Worm (Caenorhabditis elegans) whole organism, late embryonic: ENCODE data around the gene srx-63.

Source experiments
- C08G9.2 ChIP-seq: sonication (generic microtip); optimal IDR thresholded peaks from 2 replicates; lab custom pipeline; 2016; ENCODE audit warnings: mild to moderate bottlenecking, missing genetic modification characterization, moderate library complexity, missing compliant biosample characterization
- C38D4.7 ChIP-seq: fragments of 200-800 bp; sonication (Bioruptor generic); optimal IDR thresholded peaks from 2 replicates; lab custom pipeline; 2018; ENCODE audit warnings: mild to moderate bottlenecking, missing genetic modification characterization, moderate library complexity, missing compliant biosample characterization
- K09A11.1 ChIP-seq: sonication (generic microtip); optimal IDR thresholded peaks from 2 replicates; lab custom pipeline; 2017; ENCODE audit warnings: antibody characterized with exemption, mild to moderate bottlenecking, missing genetic modification characterization, missing compliant biosample characterization; ENCODE audit not compliant: insufficient read depth
- T23F11.4 ChIP-seq: fragments of 200-800 bp; sonication (Bioruptor generic); optimal IDR thresholded peaks from 2 replicates; lab custom pipeline; 2018; ENCODE audit warnings: mild to moderate bottlenecking, missing genetic modification characterization, missing compliant biosample characterization
- ahr-1 ChIP-seq: sonication (generic microtip); optimal IDR thresholded peaks from 2 replicates; lab custom pipeline; 2016; ENCODE audit warnings: missing genetic modification characterization, missing compliant biosample characterization
- ama-1 ChIP-seq: fragments of 150-350 bp; optimal IDR thresholded peaks from 2 replicates; lab custom pipeline; 2014
- ceh-14 ChIP-seq: sonication (generic microtip); optimal IDR thresholded peaks from 2 replicates; lab custom pipeline; 2016; ENCODE audit warnings: missing genotype, missing genetic modification characterization, missing compliant biosample characterization
- ceh-18 ChIP-seq: sonication (generic microtip); optimal IDR thresholded peaks from 2 replicates; lab custom pipeline; 2016; ENCODE audit warnings: missing genetic modification characterization, missing compliant biosample characterization
- ceh-19 ChIP-seq: fragments of 200-800 bp; sonication (Bioruptor generic); optimal IDR thresholded peaks from 2 replicates; lab custom pipeline; 2018; ENCODE audit warnings: mild to moderate bottlenecking, missing genetic modification characterization, missing compliant biosample characterization
- ceh-2 ChIP-seq: sonication (generic microtip); optimal IDR thresholded peaks from 2 replicates; lab custom pipeline; 2016; ENCODE audit warnings: missing genotype, missing genetic modification characterization, missing compliant biosample characterization
- ceh-48 ChIP-seq: sonication (generic microtip); optimal IDR thresholded peaks from 2 replicates; lab custom pipeline; 2016; ENCODE audit warnings: missing genetic modification characterization, inconsistent platforms, missing compliant biosample characterization
- ceh-9 ChIP-seq: sonication (generic microtip); optimal IDR thresholded peaks from 2 replicates; lab custom pipeline; 2016; ENCODE audit warnings: mild to moderate bottlenecking, missing genetic modification characterization, inconsistent platforms, missing compliant biosample characterization
- che-1 ChIP-seq: sonication (generic microtip); optimal IDR thresholded peaks from 2 replicates; lab custom pipeline; 2016; ENCODE audit warnings: mild to moderate bottlenecking, missing genetic modification characterization, missing compliant biosample characterization
- dve-1 ChIP-seq: sonication (generic microtip); optimal IDR thresholded peaks from 2 replicates; lab custom pipeline; 2017; ENCODE audit warnings: antibody characterized with exemption, mild to moderate bottlenecking, missing genetic modification characterization, missing compliant biosample characterization
- elt-2 ChIP-seq: sonication (generic microtip); optimal IDR thresholded peaks from 2 replicates; lab custom pipeline; 2016; ENCODE audit warnings: missing genetic modification reagents, missing genetic modification characterization, missing compliant biosample characterization
- elt-4 ChIP-seq: sonication (generic microtip); optimal IDR thresholded peaks from 2 replicates; lab custom pipeline; 2016; ENCODE audit warnings: missing genetic modification characterization, missing compliant biosample characterization
- ets-4 ChIP-seq: sonication (generic microtip); optimal IDR thresholded peaks from 2 replicates; lab custom pipeline; 2016; ENCODE audit warnings: missing genetic modification characterization, missing compliant biosample characterization
- fax-1 ChIP-seq: sonication (generic microtip); optimal IDR thresholded peaks from 2 replicates; lab custom pipeline; 2016; ENCODE audit warnings: missing genotype, missing genetic modification characterization, missing compliant biosample characterization
- fkh-10 ChIP-seq: fragments of 150-350 bp; optimal IDR thresholded peaks from 2 replicates; lab custom pipeline; 2014; ENCODE audit warnings: missing biosample characterization, missing genetic modification reagents, missing genetic modification characterization
- gmeb-2 ChIP-seq: sonication (generic microtip); optimal IDR thresholded peaks from 2 replicates; lab custom pipeline; 2016; ENCODE audit warnings: missing genetic modification characterization, inconsistent platforms, missing compliant biosample characterization
- hlh-13 ChIP-seq: fragments of 200-800 bp; sonication (Bioruptor generic); optimal IDR thresholded peaks from 2 replicates; lab custom pipeline; 2018; ENCODE audit warnings: mild to moderate bottlenecking, missing genetic modification characterization, missing compliant biosample characterization
- hlh-30 ChIP-seq: sonication (generic microtip); optimal IDR thresholded peaks from 2 replicates; lab custom pipeline; 2017; ENCODE audit warnings: antibody characterized with exemption, missing genetic modification characterization, missing compliant biosample characterization; ENCODE audit not compliant: insufficient read depth
- hlh-6 ChIP-seq: sonication (generic microtip); optimal IDR thresholded peaks from 2 replicates; lab custom pipeline; 2016; ENCODE audit warnings: missing genotype, missing genetic modification characterization, missing compliant biosample characterization
- lin-11 ChIP-seq: fragments of 200-800 bp; sonication (Bioruptor generic); optimal IDR thresholded peaks from 2 replicates; lab custom pipeline; 2018; ENCODE audit warnings: mild to moderate bottlenecking, missing genetic modification characterization, missing compliant biosample characterization
- mec-3 ChIP-seq: sonication (generic microtip); optimal IDR thresholded peaks from 2 replicates; lab custom pipeline; 2016; ENCODE audit warnings: borderline replicate concordance, missing genetic modification characterization, missing compliant biosample characterization
- nhr-232 ChIP-seq: sonication (generic microtip); optimal IDR thresholded peaks from 2 replicates; lab custom pipeline; 2016; ENCODE audit warnings: missing genetic modification characterization, missing compliant biosample characterization
- pat-9 ChIP-seq: fragments of 200-800 bp; sonication (Bioruptor generic); optimal IDR thresholded peaks from 2 replicates; lab custom pipeline; 2018; ENCODE audit warnings: mild to moderate bottlenecking, missing genetic modification characterization, moderate library complexity, missing compliant biosample characterization
- pha-2 ChIP-seq: sonication (generic microtip); optimal IDR thresholded peaks from 2 replicates; lab custom pipeline; 2017; ENCODE audit warnings: mild to moderate bottlenecking, missing genetic modification characterization, missing compliant biosample characterization
- ref-2 ChIP-seq: sonication (generic microtip); optimal IDR thresholded peaks from 2 replicates; lab custom pipeline; 2016; ENCODE audit warnings: missing genetic modification characterization, missing compliant biosample characterization
- sdc-2 ChIP-seq: sonication (generic microtip); optimal IDR thresholded peaks from 2 replicates; lab custom pipeline; 2016; ENCODE audit warnings: missing genotype, missing genetic modification characterization, missing compliant biosample characterization
- sox-2 ChIP-seq: fragments of 200-800 bp; sonication (Bioruptor generic); IDR thresholded peaks from 2 replicates; pipeline ENCODE4 v1.3.6; 2022; ENCODE audit warnings: missing genetic modification reagents, missing genetic modification characterization, missing compliant biosample characterization
- unc-55 ChIP-seq: sonication (generic microtip); optimal IDR thresholded peaks from 2 replicates; lab custom pipeline; 2017; ENCODE audit warnings: missing biosample characterization, missing genetic modification reagents, missing genetic modification characterization
- zip-5 ChIP-seq: sonication (generic microtip); optimal IDR thresholded peaks from 2 replicates; lab custom pipeline; 2016; ENCODE audit warnings: missing genetic modification characterization, missing compliant biosample characterization
- ztf-16 ChIP-seq: sonication (generic microtip); optimal IDR thresholded peaks from 2 replicates; lab custom pipeline; 2017; ENCODE audit warnings: missing genetic modification characterization, missing compliant biosample characterization

Gene srx-63

DNA sequence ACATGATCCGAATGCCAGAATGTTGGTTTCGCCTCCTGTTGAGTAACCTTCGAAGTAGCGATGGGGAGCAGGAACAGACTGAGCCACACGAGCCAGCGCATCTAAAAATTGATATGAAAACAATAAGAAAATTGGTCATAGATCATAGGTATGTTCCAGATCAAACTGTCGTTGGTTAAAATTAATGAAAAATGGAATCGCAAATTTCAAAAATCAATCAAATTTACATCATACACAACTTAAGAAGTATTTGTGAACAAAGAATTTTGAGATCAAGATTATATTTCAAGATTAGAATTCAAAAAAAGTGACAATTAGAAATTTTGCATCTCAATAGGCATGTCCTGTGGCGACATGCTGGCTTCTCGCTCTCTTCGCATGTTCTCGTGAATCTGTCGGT lies 40.7 kb upstream of the srx-63 start, which contains the start of gene C17E7.9:
Gene C17E7.9 (minus strand): TSS at position 101 of the 400 bp plus-strand sequence.
- TF ChIP-seq nhr-232 (tag; lab: Kevin White, UChicago) (no peak), dve-1 (tag; lab: Kevin White, UChicago) (no peak), K09A11.1 (tag; lab: Kevin White, UChicago) (no peak), ahr-1 (no peak), C08G9.2 (no peak), ceh-18 (no peak), pha-2 (tag; lab: Kevin White, UChicago) (no peak), ceh-2 (tag; lab: Kevin White, UChicago) (no peak), ceh-14 (no peak), ama-1 (lab: Kevin White, UChicago) (no peak), lin-11 (tag; lab: Kevin White, UChicago) (no peak), sox-2 (GFP tag; lab: Robert Waterston, UW) (no peak), fkh-10 (no peak), che-1 (tag; lab: Kevin White, UChicago) (no peak)

DNA sequence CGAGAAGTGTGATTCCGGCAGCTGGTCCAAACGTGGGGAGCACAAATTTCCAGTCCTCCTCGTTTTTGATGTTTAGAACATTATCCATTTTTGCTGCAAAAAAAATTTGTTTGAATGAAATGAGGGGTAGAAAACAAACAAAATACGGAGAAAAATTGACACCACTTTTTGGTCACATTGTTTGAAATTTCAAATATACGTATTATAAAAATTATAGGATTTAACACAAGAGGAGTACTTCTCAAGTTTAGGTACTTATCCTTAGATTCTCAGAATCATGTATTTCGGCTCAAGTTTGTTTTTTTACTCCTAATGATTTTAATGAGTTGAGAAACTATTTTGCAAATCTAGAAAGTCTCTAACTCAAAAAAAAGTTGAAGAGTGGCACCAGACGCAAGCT lies 39.5 kb upstream of the srx-63 start, which contains the start of gene C17E7.12:
Gene C17E7.12 (minus strand): TSS at position 101 of the 400 bp plus-strand sequence.
- TF ChIP-seq ets-4 (tag; lab: Kevin White, UChicago), result no peak
- no peak for TF ChIP-seq pat-9 (tag; lab: Kevin White, UChicago)
- no peak for TF ChIP-seq ceh-9 (tag; lab: Kevin White, UChicago)
- no peak for TF ChIP-seq unc-55
- no peak for TF ChIP-seq hlh-6 (tag; lab: Kevin White, UChicago)
- TF ChIP-seq elt-2 (tag; lab: Kevin White, UChicago), result no peak
- TF ChIP-seq C38D4.7, result no peak
- no peak for TF ChIP-seq zip-5 (tag; lab: Kevin White, UChicago)
- TF ChIP-seq, all 69 proteins: peak for 0

DNA sequence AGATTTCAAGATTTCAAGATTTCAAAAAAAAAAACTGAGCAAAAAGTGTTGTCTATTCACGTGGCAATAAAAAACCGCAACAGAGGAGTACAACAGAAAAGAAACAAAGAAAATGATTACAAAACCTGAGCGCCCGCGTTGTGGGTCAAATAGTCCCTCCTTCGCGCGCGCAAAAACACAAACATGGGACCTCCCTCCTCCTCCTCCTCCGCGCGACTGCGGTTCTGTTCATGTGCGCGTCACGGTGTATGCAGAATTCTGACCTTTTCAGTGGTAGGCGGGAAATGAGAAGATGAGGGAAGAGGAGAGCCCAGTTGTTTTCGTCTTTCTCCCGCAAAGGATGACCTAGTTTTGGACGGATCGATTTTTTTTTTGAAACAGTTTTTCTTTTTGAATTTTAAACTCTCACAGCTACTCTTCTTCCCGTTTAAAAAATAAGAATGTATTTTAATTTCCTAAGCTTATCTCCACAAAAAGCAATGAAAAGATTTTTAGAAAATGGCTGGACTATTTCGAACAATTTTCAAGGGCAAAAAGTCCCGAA lies 39.0 kb upstream of the srx-63 start, which contains the start of gene C17E7.4:
Gene C17E7.4 (plus strand): TSS at position 494 of the 544 bp plus-strand sequence.
- no peak for TF ChIP-seq T23F11.4 (GFP tag; lab: Kevin White, UChicago)
- no peak for TF ChIP-seq ceh-48 (tag; lab: Kevin White, UChicago)
- TF ChIP-seq fax-1 (tag; lab: Kevin White, UChicago), result no peak

DNA sequence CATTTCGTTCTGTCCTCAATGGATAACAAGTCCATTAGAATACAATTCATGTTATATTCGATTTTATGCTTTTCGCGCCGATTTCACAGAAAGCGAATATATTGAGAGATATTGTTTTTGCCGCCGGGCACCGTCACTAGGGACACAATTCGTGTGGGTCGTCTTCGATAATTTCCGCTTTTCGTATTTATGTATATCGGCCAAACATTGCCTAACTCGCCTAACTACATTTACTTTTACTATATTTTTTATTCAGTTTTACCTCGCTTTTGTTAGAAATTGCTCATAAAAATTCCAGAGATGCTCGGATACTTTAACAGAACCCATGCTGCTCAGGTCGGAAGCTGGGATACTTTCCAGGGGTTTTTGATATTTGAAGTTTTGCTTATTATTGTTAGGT lies 36.8 kb upstream of the srx-63 start, which contains the start of gene sre-9:
Gene sre-9 (plus strand): TSS at position 301 of the 400 bp plus-strand sequence.
- no peak for TF ChIP-seq gmeb-2 (tag; lab: Kevin White, UChicago)
- no peak for TF ChIP-seq ceh-19 (GFP tag; lab: Kevin White, UChicago)
- no peak for TF ChIP-seq sdc-2 (tag; lab: Kevin White, UChicago)
- TF ChIP-seq ref-2, result no peak
- TF ChIP-seq hlh-30 (tag; lab: Kevin White, UChicago), result no peak
- TF ChIP-seq, all 69 proteins: peak for 0

DNA sequence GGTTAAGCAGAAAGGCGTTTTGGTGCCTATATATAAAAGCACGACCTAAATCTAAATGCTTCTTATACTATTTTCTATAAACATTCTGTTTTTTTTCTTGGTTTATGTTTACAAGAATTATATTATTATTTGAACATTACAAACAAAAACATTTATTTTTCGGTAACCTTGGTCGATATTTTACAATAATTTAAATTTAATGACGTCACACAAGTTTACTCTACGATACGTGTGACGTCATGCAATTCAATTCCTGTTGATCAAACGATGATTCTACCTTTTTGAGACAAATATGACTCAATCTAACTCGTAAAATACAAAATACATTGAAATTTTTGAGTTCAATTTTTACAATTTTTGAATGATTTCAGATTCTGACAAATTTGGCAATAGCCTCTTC lies 35.4 kb upstream of the srx-63 start:
- no peak for TF ChIP-seq ref-2

DNA sequence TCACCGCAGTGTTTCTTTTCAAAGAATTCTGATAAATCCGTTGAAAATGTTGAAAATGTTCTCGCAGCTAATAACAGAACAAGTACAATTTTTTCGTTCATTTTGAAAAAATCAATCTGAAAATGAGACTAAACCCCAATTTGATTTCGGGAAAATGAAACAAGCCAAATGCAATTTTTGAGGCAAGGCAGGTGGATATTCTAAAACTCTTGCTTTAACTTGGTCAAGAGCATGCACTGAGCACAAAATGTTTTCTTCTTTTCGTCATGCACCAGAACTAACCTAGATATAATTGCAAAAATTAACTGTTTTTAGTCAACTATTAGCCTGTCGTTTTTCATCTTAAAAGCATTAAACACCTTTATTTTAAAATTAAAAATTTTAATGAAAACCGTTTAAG lies 31.3 kb upstream of the srx-63 start, which contains the start of gene irld-22:
Gene irld-22 (minus strand): TSS at position 101 of the 400 bp plus-strand sequence.
- no peak for TF ChIP-seq ztf-16 (tag; lab: Kevin White, UChicago)
- no peak for TF ChIP-seq nhr-232 (tag; lab: Kevin White, UChicago)
- no peak for TF ChIP-seq mec-3
- no peak for TF ChIP-seq ceh-14
- TF ChIP-seq dve-1 (tag; lab: Kevin White, UChicago), result no peak
- TF ChIP-seq hlh-13 (GFP tag; lab: Kevin White, UChicago), result no peak
- no peak for TF ChIP-seq elt-4 (tag; lab: Kevin White, UChicago)
- TF ChIP-seq T23F11.4 (GFP tag; lab: Kevin White, UChicago), result no peak
- TF ChIP-seq, all 69 proteins: peak for 0
